Worm (Caenorhabditis elegans): ENCODE results near the gene Y43C5B.3.

Gene Y43C5B.3

ce11 chrIV:10394858-10395257, 44.5 kb downstream of the Y43C5B.3 start, which contains the start of gene R10H10.4:
TSS of gene R10H10.4 (minus strand) at chrIV:10394958.
- no peak for TF ChIP-seq unc-62 (GFP tag; optimal IDR thresholded peaks at IDR 0.05)

ce11 chrIV:10396827-10397226, 46.4 kb downstream of the Y43C5B.3 start:
- TF ChIP-seq unc-62 (GFP tag; optimal IDR thresholded peaks at IDR 0.05) = no peak

ce11 chrIV:10398244-10398643, 47.9 kb downstream of the Y43C5B.3 start:
- no peak for TF ChIP-seq unc-62 (GFP tag; optimal IDR thresholded peaks at IDR 0.05)

ce11 chrIV:10403193-10404058, 53.0 kb downstream of the Y43C5B.3 start, which contains the start of gene gpa-7:
TSS of gene gpa-7 (plus strand) at chrIV:10404008.
- TF ChIP-seq unc-62 (GFP tag; optimal IDR thresholded peaks at IDR 0.05) = no peak
